Worm (Caenorhabditis elegans): ENCODE measurements around the gene H41C03.3.
"Not testable (repeated sequence)": the region's sequence is repeated elsewhere in the genome, so short reads cannot be mapped to it uniquely, and the experiment has no call there.

DNA sequence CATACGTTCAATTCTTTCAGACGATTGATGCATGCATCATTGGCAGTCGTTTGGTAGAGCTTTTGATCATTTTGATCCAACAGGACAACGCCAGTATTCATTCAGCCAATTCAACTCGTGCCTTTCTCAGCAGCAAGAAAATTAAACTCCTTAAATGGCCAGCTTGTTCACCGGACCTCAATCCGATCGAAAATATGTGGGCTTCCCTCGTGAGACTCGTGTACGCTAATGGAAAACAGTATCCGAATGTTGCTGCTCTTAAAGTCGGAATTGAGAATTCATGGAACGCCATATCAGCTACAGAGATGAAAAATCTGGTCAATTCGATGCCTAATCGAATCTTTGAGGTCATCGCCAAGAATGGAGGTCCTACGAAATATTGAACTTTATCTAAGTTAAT, 30.2 kb upstream of the H41C03.3 start, which contains the start of gene wago-5:
- TF ChIP-seq ztf-29, tab-1 (GFP tag; IDR thresholded peaks at IDR 0.05): not testable (repeated sequence)

Measured in whole organism, midembryonic.